Worm (Caenorhabditis elegans) whole organism, L3 larva: ENCODE results near the gene C08E8.4.
A peak's percentile ranks its signal among the peaks of the same experiment; 100 is the strongest.

Experiments
- ceh-82 ChIP-seq: fragments of 150-350 bp; optimal IDR thresholded peaks from 2 replicates; lab custom pipeline; 2014; ENCODE audit warnings: missing biosample characterization, missing genetic modification characterization
- elt-1 ChIP-seq: fragments of 150-350 bp; optimal IDR thresholded peaks from 2 replicates; lab custom pipeline; 2014; ENCODE audit warnings: missing biosample characterization, missing genetic modification characterization
- elt-2 ChIP-seq: sonication (generic microtip); optimal IDR thresholded peaks from 2 replicates; lab custom pipeline; 2016; ENCODE audit warnings: missing genetic modification reagents, mild to moderate bottlenecking, missing genetic modification characterization, missing compliant biosample characterization
- nhr-12 ChIP-seq: fragments of 150-350 bp; optimal IDR thresholded peaks from 2 replicates; lab custom pipeline; 2014; ENCODE audit warnings: missing biosample characterization, missing genetic modification characterization
- snpc-4 ChIP-seq: fragments of 150-350 bp; optimal IDR thresholded peaks from 2 replicates; lab custom pipeline; 2014; ENCODE audit warnings: missing biosample characterization, missing genetic modification characterization
- unc-62 ChIP-seq: fragments of 150-350 bp; sonication (generic microtip); optimal IDR thresholded peaks from 4 replicates; lab custom pipeline; 2014; ENCODE audit warnings: missing biosample characterization, missing genetic modification reagents, missing genetic modification characterization

ce11 chrV:18323231-18323630 is 48.4 kb upstream of the C08E8.4 start, which contains the start of gene B0462.5:
- no peak for TF ChIP-seq snpc-4 (tag; lab: Kevin White, UChicago)
- TF ChIP-seq unc-62 (GFP tag; lab: Kevin White, UChicago), result no peak
- TF ChIP-seq elt-1 (tag; lab: Kevin White, UChicago), result no peak
- peak; percentile 50 for TF ChIP-seq elt-2
- no peak for TF ChIP-seq ceh-82 (tag; lab: Kevin White, UChicago)
- no peak for TF ChIP-seq nhr-12
